Worm (Caenorhabditis elegans): ENCODE data around the gene K02D10.4.

The K02D10.4 gene

DNA sequence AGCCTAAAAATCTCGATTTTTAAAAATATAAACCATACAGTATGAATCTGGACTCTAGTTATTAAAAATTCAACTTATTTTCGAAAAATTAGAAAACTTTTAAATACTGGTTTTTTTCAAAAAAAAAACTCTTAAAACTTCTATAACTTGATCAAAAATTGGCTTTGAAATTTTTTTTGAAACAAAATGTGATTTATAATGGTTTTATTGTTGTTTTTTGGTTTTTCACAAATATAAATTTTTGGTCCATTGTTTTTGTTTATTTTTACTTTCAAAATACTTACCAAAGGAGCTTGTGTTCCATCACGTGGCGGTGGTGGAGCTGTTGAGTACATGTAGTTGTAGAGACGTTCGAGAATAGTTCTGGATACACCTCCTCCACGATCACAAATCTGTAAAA lies 41.5 kb downstream of the K02D10.4 start:
- TF ChIP-seq ZK546.5 (tag; optimal IDR thresholded peaks at IDR 0.05) (no peak), skn-1 (tag; optimal IDR thresholded peaks at IDR 0.05) (no peak)

ce11 chrIII:8737391-8737790 lies 42.4 kb downstream of the K02D10.4 start:
- TF ChIP-seq C34F6.9 (tag; optimal IDR thresholded peaks at IDR 0.05): peak; percentile 12
- no peak for TF ChIP-seq aly-2 (tag; optimal IDR thresholded peaks at IDR 0.05)

DNA sequence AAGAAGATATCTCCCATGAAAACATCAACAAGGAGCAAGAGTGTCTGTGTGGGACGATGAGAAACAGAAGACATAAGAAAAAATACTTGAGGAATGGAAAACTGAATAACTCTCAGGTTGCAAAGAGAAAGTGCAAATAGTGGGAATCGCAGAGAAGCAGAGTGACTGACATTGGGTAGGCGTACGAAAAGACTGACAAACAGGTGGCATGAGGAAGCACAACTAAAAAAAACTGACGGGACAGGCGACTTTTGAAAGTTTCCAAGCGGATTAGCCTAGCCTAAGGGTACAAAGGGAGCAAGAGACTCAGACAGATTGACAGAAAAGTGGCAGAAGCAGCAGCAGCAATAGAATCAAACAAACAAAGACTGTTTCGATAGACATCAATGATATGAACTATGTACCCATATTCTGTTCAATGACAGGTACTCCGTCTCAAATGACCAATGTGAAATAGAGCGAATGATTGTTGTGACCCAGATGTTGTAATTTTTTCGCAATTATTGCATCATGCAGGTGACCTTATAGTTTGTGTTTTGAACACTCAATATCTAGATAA lies 45.4 kb downstream of the K02D10.4 start:
- TF ChIP-seq peb-1 (tag; optimal IDR thresholded peaks at IDR 0.05) (no peak), ama-1 (optimal IDR thresholded peaks at IDR 0.05) (no peak), crh-2 (tag; optimal IDR thresholded peaks at IDR 0.05) (peak; percentile 40), ztf-1 (GFP tag; conservative IDR thresholded peaks at IDR 0.05) (no peak), skn-1 (tag; optimal IDR thresholded peaks at IDR 0.05) (no peak), fos-1 (tag; optimal IDR thresholded peaks at IDR 0.05) (peak; percentile 26), nhr-12 (tag; optimal IDR thresholded peaks at IDR 0.05) (no peak), sma-3 (GFP tag; optimal IDR thresholded peaks at IDR 0.05) (no peak), snpc-4 (tag; optimal IDR thresholded peaks at IDR 0.05) (no peak), elt-3 (tag; optimal IDR thresholded peaks at IDR 0.05) (no peak), lsy-2 (tag; optimal IDR thresholded peaks at IDR 0.05) (peak in 1 of 2 experiments; percentile 32), egl-27 (tag; optimal IDR thresholded peaks at IDR 0.05) (no peak), mbf-1 (tag; optimal IDR thresholded peaks at IDR 0.05) (no peak), ztf-11 (tag; optimal IDR thresholded peaks at IDR 0.05) (no peak), unc-62 (GFP tag; optimal IDR thresholded peaks at IDR 0.05) (no peak), sma-9 (GFP tag; optimal IDR thresholded peaks at IDR 0.05) (peak; percentile 70), sma-9 (tag; optimal IDR thresholded peaks at IDR 0.05) (no peak), mab-5 (tag; optimal IDR thresholded peaks at IDR 0.05) (no peak), ceh-82 (tag; optimal IDR thresholded peaks at IDR 0.05) (no peak), nhr-10 (tag; optimal IDR thresholded peaks at IDR 0.05) (no peak), unc-39 (tag; optimal IDR thresholded peaks at IDR 0.05) (no peak), nhr-237 (tag; optimal IDR thresholded peaks at IDR 0.05) (no peak), elt-1 (tag; optimal IDR thresholded peaks at IDR 0.05) (no peak), nhr-129 (tag; optimal IDR thresholded peaks at IDR 0.05) (peak; percentile 98), aly-2 (tag; optimal IDR thresholded peaks at IDR 0.05) (no peak), nhr-21 (tag; optimal IDR thresholded peaks at IDR 0.05) (no peak), alr-1 (tag; optimal IDR thresholded peaks at IDR 0.05) (no peak), ZK546.5 (tag; optimal IDR thresholded peaks at IDR 0.05) (no peak), nhr-25 (tag; optimal IDR thresholded peaks at IDR 0.05) (peak; percentile 61), nhr-11 (tag; optimal IDR thresholded peaks at IDR 0.05) (no peak), zag-1 (tag; optimal IDR thresholded peaks at IDR 0.05) (no peak), lin-13 (GFP tag; optimal IDR thresholded peaks at IDR 0.05) (no peak), mdl-1 (tag; optimal IDR thresholded peaks at IDR 0.05) (no peak), lin-11 (tag; optimal IDR thresholded peaks at IDR 0.05) (no peak), nhr-6 (tag; optimal IDR thresholded peaks at IDR 0.05) (peak; percentile 32), unc-55 (GFP tag; optimal IDR thresholded peaks at IDR 0.05) (peak; percentile 35), ztf-4 (tag; optimal IDR thresholded peaks at IDR 0.05) (peak; percentile 57), lin-39 (tag; optimal IDR thresholded peaks at IDR 0.05) (no peak), gmeb-1 (tag; optimal IDR thresholded peaks at IDR 0.05) (no peak), nhr-77 (tag; optimal IDR thresholded peaks at IDR 0.05) (no peak), Y55F3AM.14 (GFP tag; optimal IDR thresholded peaks at IDR 0.05) (no peak), F13H6.1 (tag; optimal IDR thresholded peaks at IDR 0.05) (peak; percentile 86), blmp-1 (tag; optimal IDR thresholded peaks at IDR 0.05; ENCODE audit: insufficient read depth) (peak; percentile 32), dmd-4 (tag; optimal IDR thresholded peaks at IDR 0.05) (no peak), nhr-23 (tag; optimal IDR thresholded peaks at IDR 0.05) (no peak), R02D3.7 (tag; optimal IDR thresholded peaks at IDR 0.05) (no peak), ceh-16 (tag; optimal IDR thresholded peaks at IDR 0.05) (no peak), C34F6.9 (tag; optimal IDR thresholded peaks at IDR 0.05) (peak; percentile 34), sem-4 (tag; optimal IDR thresholded peaks at IDR 0.05) (no peak)
